Fruit fly (Drosophila melanogaster): ENCODE data around the gene Dyrk2.

DNA sequence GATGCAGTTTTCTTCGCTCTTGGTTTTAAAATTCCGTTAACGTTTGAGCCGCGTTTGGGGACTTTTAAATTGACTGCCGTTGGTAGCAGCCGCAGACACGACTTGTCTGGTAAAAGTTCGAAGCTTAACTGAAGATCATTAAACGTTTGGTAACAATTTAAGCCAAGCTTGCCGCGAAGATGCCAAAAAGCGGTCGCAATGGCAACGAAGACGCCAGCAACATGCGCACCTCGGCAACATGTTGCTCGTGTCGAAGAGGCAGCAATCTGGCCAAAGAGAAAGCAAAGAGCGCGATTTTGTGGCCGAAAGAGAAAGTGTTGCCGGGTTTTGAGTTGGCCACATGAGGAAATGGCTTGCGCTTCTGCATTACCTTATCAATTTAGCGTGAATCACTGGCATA lies 53.4 kb downstream of the Dyrk2 start, which contains the start of gene CG43333:
- no peak for TF ChIP-seq bab1 (GFP tag; optimal IDR thresholded peaks at IDR 0.05)
- no peak for TF ChIP-seq CG14711 (tag; optimal IDR thresholded peaks at IDR 0.05)
- TF ChIP-seq kay (GFP tag; ENCODE audit: borderline replicate concordance): no peak
- TF ChIP-seq CG33017 (tag; optimal IDR thresholded peaks at IDR 0.05): no peak
- TF ChIP-seq ovo (GFP tag; optimal IDR thresholded peaks at IDR 0.05): no peak
- no peak for TF ChIP-seq CG7101 (tag; optimal IDR thresholded peaks at IDR 0.05)
- TF ChIP-seq CG5204 (GFP tag; optimal IDR thresholded peaks at IDR 0.05): no peak
- TF ChIP-seq CG11617 (GFP tag; optimal IDR thresholded peaks at IDR 0.05): no peak
- no peak for TF ChIP-seq cic (GFP tag; optimal IDR thresholded peaks at IDR 0.05)
